Fruit fly (Drosophila melanogaster) whole organism, embryonic: ENCODE data around the gene CG34417.

Experiments
- Awh ChIP-seq: fragments of 200-800 bp; sonication (Bioruptor generic); IDR thresholded peaks from 2 replicates; pipeline ENCODE4, ENCODE4 v1.3.6; 2022; ENCODE audit warnings: missing biosample characterization, missing genetic modification characterization
- Bteb2 ChIP-seq: fragments of 200-800 bp; sonication (Bioruptor generic); optimal IDR thresholded peaks from 2 replicates; lab custom pipeline; 2016; ENCODE audit warnings: missing biosample characterization, missing genetic modification characterization
- CG10565 ChIP-seq: fragments of 200-800 bp; sonication (Bioruptor generic); optimal IDR thresholded peaks from 3 replicates; lab custom pipeline; 2016; ENCODE audit warnings: missing biosample characterization, mild to moderate bottlenecking, missing genetic modification characterization
- CG11093 ChIP-seq: fragments of 200-800 bp; sonication (Bioruptor generic); IDR thresholded peaks from 3 replicates; pipeline ENCODE4 v1.3.6; 2022; ENCODE audit warnings: missing biosample characterization, missing genetic modification characterization
- CG11504 ChIP-seq: fragments of 200-800 bp; sonication (Bioruptor generic); optimal IDR thresholded peaks from 3 replicates; lab custom pipeline; 2019; ENCODE audit warnings: missing biosample characterization, mild to moderate bottlenecking, missing genetic modification characterization, moderate library complexity
- CG11695 ChIP-seq: fragments of 200-800 bp; sonication (Bioruptor generic); IDR thresholded peaks from 3 replicates; pipeline ENCODE4 v1.3.6; 2022; ENCODE audit warnings: missing biosample characterization, missing genetic modification characterization
- CG13287 ChIP-seq: fragments of 200-800 bp; sonication (Bioruptor generic); IDR thresholded peaks from 2 replicates; pipeline ENCODE4 v1.3.6; 2022; ENCODE audit warnings: missing biosample characterization, missing genetic modification characterization; ENCODE audit not compliant: partially characterized antibody
- CG14050 ChIP-seq: fragments of 200-800 bp; sonication (Bioruptor generic); IDR thresholded peaks from 3 replicates; pipeline ENCODE4 v1.3.6; 2022; ENCODE audit warnings: missing biosample characterization, missing genetic modification characterization
- CG1602 ChIP-seq: fragments of 200-800 bp; sonication (Bioruptor generic); optimal IDR thresholded peaks from 3 replicates; lab custom pipeline; 2016; ENCODE audit warnings: missing biosample characterization, missing genetic modification characterization
- CG1603 ChIP-seq: fragments of 200-800 bp; sonication (Bioruptor generic); optimal IDR thresholded peaks from 2 replicates; lab custom pipeline; 2019; ENCODE audit warnings: missing biosample characterization, mild to moderate bottlenecking, missing genetic modification characterization, moderate library complexity
- CG17568 ChIP-seq: fragments of 200-800 bp; sonication (Bioruptor generic); optimal IDR thresholded peaks from 2 replicates; lab custom pipeline; 2018; ENCODE audit warnings: missing biosample characterization, mild to moderate bottlenecking, missing genetic modification characterization, moderate library complexity
- CG3407 ChIP-seq: fragments of 200-800 bp; sonication (Bioruptor generic); optimal IDR thresholded peaks from 2 replicates; lab custom pipeline; 2018; ENCODE audit warnings: missing biosample characterization, mild to moderate bottlenecking, missing genetic modification characterization
- CG34224 ChIP-seq: fragments of 200-800 bp; sonication (Bioruptor generic); IDR thresholded peaks from 3 replicates; pipeline ENCODE4 v1.3.6; 2022; ENCODE audit warnings: missing biosample characterization, missing genetic modification characterization; ENCODE audit not compliant: partially characterized antibody
- CG34422 ChIP-seq: fragments of 200-800 bp; sonication (Bioruptor generic); IDR thresholded peaks from 3 replicates; pipeline ENCODE4 v1.3.6; 2022; ENCODE audit warnings: missing biosample characterization, missing genetic modification characterization
- CG4617 ChIP-seq: fragments of 200-800 bp; sonication (Bioruptor generic); optimal IDR thresholded peaks from 3 replicates; lab custom pipeline; 2016; ENCODE audit warnings: missing biosample characterization, missing genetic modification characterization, borderline replicate concordance
- CG4854 ChIP-seq: fragments of 200-800 bp; sonication (Bioruptor generic); optimal IDR thresholded peaks from 2 replicates; lab custom pipeline; 2016; ENCODE audit warnings: missing biosample characterization, missing genetic modification characterization, inconsistent platforms
- CG8281 ChIP-seq: fragments of 200-800 bp; sonication (Bioruptor generic); optimal IDR thresholded peaks from 2 replicates; lab custom pipeline; 2018; ENCODE audit warnings: missing biosample characterization, mild to moderate bottlenecking, missing genetic modification characterization, moderate library complexity
- CG9437 ChIP-seq: fragments of 200-800 bp; sonication (Bioruptor generic); optimal IDR thresholded peaks from 2 replicates; lab custom pipeline; 2018; ENCODE audit warnings: missing biosample characterization, mild to moderate bottlenecking, missing genetic modification characterization
- CG9797 ChIP-seq: fragments of 200-800 bp; sonication (Bioruptor generic); optimal IDR thresholded peaks from 3 replicates; lab custom pipeline; 2018; ENCODE audit warnings: missing biosample characterization, mild to moderate bottlenecking, missing genetic modification characterization
- CG9817 ChIP-seq: fragments of 200-800 bp; sonication (Bioruptor generic); optimal IDR thresholded peaks from 2 replicates; lab custom pipeline; 2018; ENCODE audit warnings: missing biosample characterization, mild to moderate bottlenecking, missing genetic modification characterization, moderate library complexity
- Dfd ChIP-seq, 2 experiments: fragments of >200 bp; optimal IDR thresholded peaks; 2 replicates each; lab custom pipeline; 2017; ENCODE audit warnings: missing biosample characterization in 2 of 2, missing genetic modification characterization in 2 of 2
- Dp ChIP-seq: fragments of 200-800 bp; sonication (Bioruptor generic); optimal IDR thresholded peaks from 2 replicates; lab custom pipeline; 2018; ENCODE audit warnings: missing biosample characterization, mild to moderate bottlenecking, missing genetic modification characterization, moderate library complexity
- Ets97D ChIP-seq: fragments of 200-800 bp; sonication (Bioruptor generic); optimal IDR thresholded peaks from 3 replicates; lab custom pipeline; 2016; ENCODE audit warnings: missing biosample characterization, missing genetic modification characterization
- Fer1 ChIP-seq: fragments of 200-800 bp; sonication (Bioruptor generic); optimal IDR thresholded peaks from 2 replicates; lab custom pipeline; 2017; ENCODE audit warnings: missing biosample characterization, mild to moderate bottlenecking, missing genetic modification characterization
- Hmx ChIP-seq: fragments of 200-800 bp; sonication (Bioruptor generic); optimal IDR thresholded peaks from 2 replicates; lab custom pipeline; 2016; ENCODE audit warnings: missing biosample characterization, missing genetic modification characterization
- Lim3 ChIP-seq: fragments of 200-800 bp; sonication (Bioruptor generic); IDR thresholded peaks from 2 replicates; pipeline ENCODE4 v1.3.6; 2022; ENCODE audit warnings: missing biosample characterization, missing genetic modification characterization
- Mes4 ChIP-seq: fragments of 200-800 bp; sonication (Bioruptor generic); optimal IDR thresholded peaks from 2 replicates; lab custom pipeline; 2016; ENCODE audit warnings: missing biosample characterization, missing genetic modification characterization
- NC2β ChIP-seq: fragments of 200-800 bp; sonication (Bioruptor generic); optimal IDR thresholded peaks from 2 replicates; lab custom pipeline; 2016; ENCODE audit warnings: missing biosample characterization, missing genetic modification characterization
- Scr ChIP-seq: fragments of 200-800 bp; sonication (Bioruptor generic); IDR thresholded peaks from 2 replicates; pipeline ENCODE4 v1.3.6; 2022; ENCODE audit warnings: missing biosample characterization, missing genetic modification characterization; ENCODE audit not compliant: partially characterized antibody
- amos ChIP-seq: fragments of 200-800 bp; sonication (Bioruptor generic); IDR thresholded peaks from 2 replicates; pipeline ENCODE4 v1.3.6; 2022; ENCODE audit warnings: missing biosample characterization, missing genetic modification characterization; ENCODE audit not compliant: partially characterized antibody
- ash1 ChIP-seq: fragments of 200-800 bp; sonication (Bioruptor generic); optimal IDR thresholded peaks from 2 replicates; lab custom pipeline; 2018; ENCODE audit warnings: missing biosample characterization, mild to moderate bottlenecking, missing genetic modification characterization
- bigmax ChIP-seq: fragments of 200-800 bp; sonication (Bioruptor generic); optimal IDR thresholded peaks from 2 replicates; lab custom pipeline; 2018; ENCODE audit warnings: missing biosample characterization, mild to moderate bottlenecking, missing genetic modification characterization
- caup ChIP-seq: fragments of 200-800 bp; sonication (Bioruptor generic); optimal IDR thresholded peaks from 3 replicates; lab custom pipeline; 2017; ENCODE audit warnings: missing biosample characterization, mild to moderate bottlenecking, missing genetic modification characterization, moderate library complexity; ENCODE audit not compliant: severe bottlenecking
- chif ChIP-seq, 2 experiments: fragments of 200-800 bp; sonication (Bioruptor generic); optimal IDR thresholded peaks; 3 replicates each; lab custom pipeline; 2016; ENCODE audit warnings: missing biosample characterization in 2 of 2, missing genetic modification characterization in 2 of 2
- chm ChIP-seq: fragments of 200-800 bp; sonication (Bioruptor generic); IDR thresholded peaks from 2 replicates; pipeline ENCODE4 v1.3.6; 2022; ENCODE audit warnings: missing biosample characterization, missing genetic modification characterization
- ci ChIP-seq: fragments of 200-800 bp; sonication (Bioruptor generic); IDR thresholded peaks from 3 replicates; pipeline ENCODE4 v1.3.6; 2022; ENCODE audit warnings: missing biosample characterization, missing genetic modification characterization
- dpn ChIP-seq, 2 experiments: fragments of 200-800 bp; sonication (Bioruptor generic); optimal IDR thresholded peaks; 3 replicates each; lab custom pipeline; 2016; ENCODE audit warnings: missing biosample characterization in 2 of 2, missing genetic modification characterization in 2 of 2
- en ChIP-seq: fragments of 200-800 bp; sonication (Bioruptor generic); optimal IDR thresholded peaks from 2 replicates; lab custom pipeline; 2016; ENCODE audit warnings: missing biosample characterization, missing genetic modification characterization
- gem ChIP-seq: fragments of 200-800 bp; sonication (Bioruptor generic); optimal IDR thresholded peaks from 2 replicates; lab custom pipeline; 2019; ENCODE audit warnings: missing biosample characterization, mild to moderate bottlenecking, missing genetic modification characterization, moderate library complexity
- grn ChIP-seq: fragments of 200-800 bp; sonication (Bioruptor generic); optimal IDR thresholded peaks from 3 replicates; lab custom pipeline; 2017; ENCODE audit warnings: missing biosample characterization, missing genetic modification characterization
- h ChIP-seq: fragments of >200 bp; optimal IDR thresholded peaks from 2 replicates; lab custom pipeline; 2017
- hb ChIP-seq: fragments of 200-800 bp; sonication (Bioruptor generic); IDR thresholded peaks from 3 replicates; pipeline ENCODE4 v1.3.6; 2022; ENCODE audit warnings: missing biosample characterization, missing genetic modification characterization; ENCODE audit not compliant: partially characterized antibody
- hkb ChIP-seq, 2 experiments: fragments of 200-800 bp in 1 of 2; fragments of >200 bp in 1 of 2; sonication (Bioruptor generic) in 1 of 2; IDR thresholded peaks in 1 of 2; optimal IDR thresholded peaks in 1 of 2; 2 replicates each; pipeline versions ENCODE4 v1.3.6 to Lab custom; 2017 to 2022; ENCODE audit warnings: missing biosample characterization in 1 of 2, missing genetic modification characterization in 1 of 2
- kah ChIP-seq: fragments of 200-800 bp; sonication (Bioruptor generic); optimal IDR thresholded peaks from 2 replicates; lab custom pipeline; 2018; ENCODE audit warnings: missing biosample characterization, mild to moderate bottlenecking, missing genetic modification characterization
- kni ChIP-seq: fragments of 200-800 bp; sonication (Bioruptor generic); optimal IDR thresholded peaks from 3 replicates; lab custom pipeline; 2017; ENCODE audit warnings: mild to moderate bottlenecking, missing biosample characterization, missing genetic modification reagents, missing genetic modification characterization
- lab ChIP-seq: fragments of 200-800 bp; sonication (Bioruptor generic); optimal IDR thresholded peaks from 3 replicates; lab custom pipeline; 2017; ENCODE audit warnings: missing biosample characterization, missing genetic modification characterization, mild to moderate bottlenecking, moderate library complexity, missing genetic modification reagents
- nmo ChIP-seq: fragments of 200-800 bp; sonication (Bioruptor generic); optimal IDR thresholded peaks from 2 replicates; lab custom pipeline; 2018; ENCODE audit warnings: missing biosample characterization, mild to moderate bottlenecking, missing genetic modification characterization, moderate library complexity
- pum ChIP-seq: fragments of 200-800 bp; sonication (Bioruptor generic); optimal IDR thresholded peaks from 2 replicates; lab custom pipeline; 2016; ENCODE audit warnings: missing biosample characterization, missing genetic modification characterization
- ssp ChIP-seq: fragments of 200-800 bp; sonication (Bioruptor generic); IDR thresholded peaks from 2 replicates; pipeline ENCODE4 v1.3.6; 2022; ENCODE audit warnings: missing biosample characterization, missing genetic modification characterization
- stc ChIP-seq: fragments of 200-800 bp; sonication (Bioruptor generic); IDR thresholded peaks from 2 replicates; pipeline ENCODE4 v1.3.6; 2022; ENCODE audit warnings: missing biosample characterization, missing genetic modification characterization
- ttk ChIP-seq: fragments of 200-800 bp; sonication (Bioruptor generic); IDR thresholded peaks from 2 replicates; pipeline ENCODE4 v2.1.2; 2022; ENCODE audit warnings: missing biosample characterization, missing genetic modification characterization

The CG34417 gene

dm6 chrX:6638123-6638522 lies 97.6 kb downstream of the CG34417 start (continued):
- TF ChIP-seq ci (GFP tag; lab: Robert Waterston, UW), result no peak
- TF ChIP-seq CG34224, result no peak
- no peak for TF ChIP-seq CG9817 (tag; lab: Kevin White, UChicago)
- no peak for TF ChIP-seq h
- TF ChIP-seq gem, result peak; percentile 12
- TF ChIP-seq en (GFP tag; lab: Kevin White, UChicago), result no peak
- TF ChIP-seq chif (GFP tag; optimal IDR thresholded peaks at IDR 0.05; lab: Kevin White, UChicago), result no peak
- no peak for TF ChIP-seq CG11093
- no peak for TF ChIP-seq CG34422
- peak; percentile 15 for TF ChIP-seq CG3407
- TF ChIP-seq hb (GFP tag; lab: Robert Waterston, UW), result no peak
- no peak for TF ChIP-seq CG8281 (tag; lab: Kevin White, UChicago)
- no peak for TF ChIP-seq CG11695 (GFP tag; lab: Robert Waterston, UW)
- TF ChIP-seq dpn (GFP tag; optimal IDR thresholded peaks at IDR 0.05; lab: Kevin White, UChicago), result no peak
- TF ChIP-seq lab, result peak; percentile 56
- TF ChIP-seq nmo (GFP tag; lab: Kevin White, UChicago), result no peak
- no peak for TF ChIP-seq ash1 (GFP tag; lab: Kevin White, UChicago)
- peak; percentile 3 for TF ChIP-seq kni
- TF ChIP-seq CG4617 (GFP tag; lab: Kevin White, UChicago), result no peak
- no peak for TF ChIP-seq Dp (GFP tag; lab: Kevin White, UChicago)
- TF ChIP-seq stc (GFP tag; lab: Robert Waterston, UW), result 0 out of 2 replicates have a peak, but pooled peaks have one; percentile 26
- TF ChIP-seq hkb (optimal IDR thresholded peaks at IDR 0.05; lab: Kevin White, UChicago), result no peak
- peak; percentile 49 for TF ChIP-seq hkb (GFP tag; IDR thresholded peaks at IDR 0.05; lab: Robert Waterston, UW)
- TF ChIP-seq grn (GFP tag; lab: Kevin White, UChicago), result no peak
- no peak for TF ChIP-seq kah (GFP tag; lab: Kevin White, UChicago)
- no peak for TF ChIP-seq CG1603 (tag; lab: Kevin White, UChicago)
- no peak for TF ChIP-seq ssp
- TF ChIP-seq CG10565 (GFP tag; lab: Kevin White, UChicago), result no peak
- no peak for TF ChIP-seq Mes4 (GFP tag; lab: Kevin White, UChicago)
- no peak for TF ChIP-seq CG9437
- no peak for TF ChIP-seq ttk (GFP tag; lab: Robert Waterston, UW)
- peak; percentile 18 for TF ChIP-seq caup (GFP tag; lab: Kevin White, UChicago)
- no peak for TF ChIP-seq amos (GFP tag; lab: Robert Waterston, UW)
- TF ChIP-seq CG11504 (tag; lab: Kevin White, UChicago), result peak; percentile 11
- no peak for TF ChIP-seq CG14050 (GFP tag; lab: Robert Waterston, UW)
- no peak for TF ChIP-seq bigmax
- TF ChIP-seq Fer1 (GFP tag; lab: Kevin White, UChicago), result peak; percentile 46
- TF ChIP-seq chm (GFP tag; lab: Robert Waterston, UW), result peak; percentile 16; the same call in 1 of the 2 replicates
- TF ChIP-seq Bteb2, result no peak
- TF ChIP-seq Dfd (GFP tag; optimal IDR thresholded peaks at IDR 0.05; lab: Kevin White, UChicago), result no peak
- no peak for TF ChIP-seq Scr (GFP tag; lab: Robert Waterston, UW)
- TF ChIP-seq CG17568, result no peak
- TF ChIP-seq pum, result no peak
- TF ChIP-seq NC2β, result no peak
- no peak for TF ChIP-seq Lim3
- TF ChIP-seq Ets97D, result no peak
- 0 out of 2 replicates have a peak, but pooled peaks have one; percentile 41 for TF ChIP-seq Awh
- no peak for TF ChIP-seq CG9797 (GFP tag; lab: Kevin White, UChicago)
- TF ChIP-seq CG13287, result no peak
- no peak for TF ChIP-seq Hmx (GFP tag; lab: Kevin White, UChicago)
- no peak for TF ChIP-seq CG4854 (GFP tag; lab: Kevin White, UChicago)
- TF ChIP-seq CG1602 (GFP tag; lab: Kevin White, UChicago), result no peak
